Worm (Caenorhabditis elegans) whole organism, L4/young adult: ENCODE data around the gene C23H3.5.

Experiments used
- W03F9.2 ChIP-seq: fragments of 150-350 bp; optimal IDR thresholded peaks from 2 replicates; lab custom pipeline; 2014; ENCODE audit warnings: missing biosample characterization, missing genetic modification characterization
- dao-5 ChIP-seq: sonication (generic microtip); optimal IDR thresholded peaks from 2 replicates; lab custom pipeline; 2016; ENCODE audit warnings: missing genotype, missing genetic modification characterization, moderate library complexity, missing compliant biosample characterization
- him-1 ChIP-seq: sonication (generic microtip); optimal IDR thresholded peaks from 2 replicates; lab custom pipeline; 2016; ENCODE audit warnings: missing genotype, missing genetic modification reagents, missing genetic modification characterization, missing compliant biosample characterization

C23H3.5 gene

ce11 chrII:28283-28682 lies 19.1 kb upstream of the C23H3.5 start, which contains the start of gene F23F1.4:
Gene F23F1.4, minus strand, starts transcription at chrII:28423.
- TF ChIP-seq W03F9.2 = no peak
- TF ChIP-seq him-1 = no peak
- no peak for TF ChIP-seq dao-5 (tag; lab: Kevin White, UChicago)

DNA sequence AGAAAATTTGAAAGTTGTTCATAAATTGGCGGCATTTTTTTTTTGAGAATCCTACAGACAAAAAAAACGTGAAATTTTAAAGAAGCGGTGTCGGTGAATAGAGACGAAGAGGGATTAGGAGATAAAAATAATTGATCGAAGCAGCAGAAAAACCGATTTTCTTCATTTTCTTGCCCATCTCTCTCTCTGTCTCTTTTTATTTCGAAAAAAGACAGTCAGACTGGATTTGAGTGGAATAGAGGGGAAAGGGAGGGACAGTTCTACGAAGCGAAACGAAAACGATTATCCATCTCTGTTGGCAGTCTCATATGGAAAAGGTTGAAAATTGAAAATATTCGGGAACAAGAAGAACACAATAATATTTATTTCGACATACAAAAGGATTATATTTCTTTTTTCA lies 17.8 kb upstream of the C23H3.5 start:
- TF ChIP-seq W03F9.2 (no peak), dao-5 (tag; lab: Kevin White, UChicago) (no peak), him-1 (no peak)

DNA sequence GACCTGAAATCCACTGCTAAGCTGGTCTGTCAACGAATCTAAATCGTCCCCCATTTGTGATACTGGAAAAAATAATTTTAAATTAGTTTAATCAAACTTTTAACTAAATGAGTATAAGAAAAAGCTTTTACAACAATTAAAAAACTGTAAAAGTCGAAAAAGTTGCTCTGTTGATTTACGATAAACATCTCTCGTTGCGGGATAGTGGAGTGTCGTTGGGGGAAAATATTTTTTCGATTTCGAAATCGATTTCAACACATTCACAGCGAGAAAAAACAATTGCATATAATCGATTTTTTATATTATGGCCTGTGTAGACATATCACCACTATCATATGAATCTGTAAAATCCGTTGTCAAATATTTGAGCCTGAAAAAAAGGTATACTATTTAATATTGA lies 15.9 kb upstream of the C23H3.5 start, which contains the start of the genes F23F1.5 and fbxc-54:
F23F1.5 (minus strand) TSS at position 64 of the 400 bp plus-strand sequence.
fbxc-54 (plus strand) TSS at position 199 of the 400 bp plus-strand sequence.
- TF ChIP-seq him-1 (no peak), W03F9.2 (no peak), dao-5 (tag; lab: Kevin White, UChicago) (no peak)

ce11 chrII:33904-34303 lies 13.5 kb upstream of the C23H3.5 start, which contains the start of gene F23F1.2:
Gene F23F1.2, plus strand, starts transcription at chrII:34204.
- no peak for TF ChIP-seq him-1
- TF ChIP-seq W03F9.2 = no peak
- no peak for TF ChIP-seq dao-5 (tag; lab: Kevin White, UChicago)

- TF ChIP-seq dao-5 (tag; lab: Kevin White, UChicago) = no peak
- no peak for TF ChIP-seq W03F9.2
- no peak for TF ChIP-seq him-1
These were observed 10.2 kb upstream of the C23H3.5 start, which contains the start of gene F23F1.6 for ce11 chrII:37213-37612. Gene F23F1.6, minus strand, starts transcription at chrII:37313.

DNA sequence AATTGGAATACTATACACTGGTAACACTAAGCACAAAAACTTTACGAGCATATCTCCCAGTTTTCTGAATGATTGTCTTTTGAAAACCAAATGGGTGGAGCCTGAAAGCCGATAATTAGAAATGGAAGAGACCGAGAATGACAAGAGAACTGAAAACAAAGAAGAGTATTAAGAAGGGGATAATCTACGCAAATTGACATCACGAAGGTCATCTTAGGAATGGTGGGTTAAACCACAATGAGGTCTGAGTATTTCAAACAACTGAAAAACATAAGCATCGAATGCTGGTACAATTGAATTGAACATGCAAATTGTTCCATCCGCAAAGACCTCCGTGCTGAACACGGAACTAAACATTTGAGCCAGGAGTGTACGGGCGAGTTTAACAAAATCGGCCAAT lies 7.9 kb upstream of the C23H3.5 start, which contains the start of gene spp-24:
spp-24 (minus strand) TSS at position 101 of the 400 bp plus-strand sequence.
- TF ChIP-seq him-1 = no peak
- TF ChIP-seq dao-5 (tag; lab: Kevin White, UChicago) = no peak
- TF ChIP-seq W03F9.2 = no peak

- TF ChIP-seq dao-5 (tag; lab: Kevin White, UChicago) (no peak), him-1 (no peak), W03F9.2 (no peak)
These were observed 5.5 kb upstream of the C23H3.5 start, which contains the start of gene F23F1.10 for ce11 chrII:41914-42313. Gene F23F1.10, minus strand, starts transcription at chrII:41982.

DNA sequence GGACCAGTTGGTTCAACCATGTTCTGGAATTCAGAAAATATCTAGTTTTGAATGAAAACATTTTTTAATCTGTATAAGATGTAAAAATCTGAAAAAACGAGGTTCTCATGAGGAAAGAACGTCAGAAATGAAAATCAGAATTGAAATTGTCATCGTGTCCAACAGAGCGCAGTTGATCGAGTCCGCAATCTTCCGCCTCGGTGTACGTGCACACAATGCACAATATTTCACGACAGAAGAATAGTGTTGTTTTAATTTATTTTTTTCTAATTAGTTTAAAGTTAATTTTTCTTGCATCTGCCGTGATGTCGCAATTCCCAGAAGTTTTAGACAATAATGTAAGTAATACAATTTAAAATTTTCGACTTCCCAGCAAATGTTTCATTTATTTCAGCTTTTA lies 3.7 kb upstream of the C23H3.5 start, which contains the start of gene nfyc-1:
nfyc-1 (plus strand) TSS at position 268 of the 400 bp plus-strand sequence.
- TF ChIP-seq him-1 (no peak), W03F9.2 (peak; percentile 79)

- TF ChIP-seq dao-5 (tag; lab: Kevin White, UChicago) (no peak), him-1 (no peak), W03F9.2 (no peak)
These were observed 2.6 kb upstream of the C23H3.5 start, which contains the start of gene rpoa-49 for ce11 chrII:44740-45139. Gene rpoa-49, plus strand, starts transcription at chrII:45040.

- no peak for TF ChIP-seq W03F9.2
- no peak for TF ChIP-seq dao-5 (tag; lab: Kevin White, UChicago)
- TF ChIP-seq him-1 = no peak
These were observed 1.3 kb upstream of the C23H3.5 start, which contains the start of gene rpt-4 for ce11 chrII:46116-46515. Gene rpt-4, minus strand, starts transcription at chrII:46216.

DNA sequence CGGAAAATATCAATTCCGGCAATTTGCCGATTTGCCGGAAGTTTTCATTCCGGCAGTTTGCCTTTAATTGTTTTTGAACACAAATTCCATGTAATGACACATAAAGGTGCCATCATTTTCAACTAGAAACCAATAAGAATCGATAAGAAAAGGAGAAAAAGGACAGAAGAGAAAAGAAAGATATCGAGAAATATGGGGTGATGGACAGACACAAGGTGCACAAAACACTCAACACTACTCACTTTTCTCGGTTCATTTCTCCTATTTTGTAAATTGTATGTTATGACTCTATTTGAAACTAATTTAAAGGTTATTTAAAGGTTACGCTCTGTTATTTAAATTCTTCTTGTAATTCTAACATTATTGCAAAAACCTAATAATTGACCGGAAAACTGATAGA lies 3.5 kb downstream of the C23H3.5 start:
- no peak for TF ChIP-seq him-1
- TF ChIP-seq dao-5 (tag; lab: Kevin White, UChicago) = no peak
- no peak for TF ChIP-seq W03F9.2

ce11 chrII:51352-51751 lies 4.0 kb downstream of the C23H3.5 start, which contains the start of gene sptl-1:
Gene sptl-1, plus strand, starts transcription at chrII:51652.
- no peak for TF ChIP-seq W03F9.2
- TF ChIP-seq dao-5 (tag; lab: Kevin White, UChicago) = no peak
- TF ChIP-seq him-1 = no peak

- TF ChIP-seq him-1 = no peak
- TF ChIP-seq W03F9.2 = no peak
- no peak for TF ChIP-seq dao-5 (tag; lab: Kevin White, UChicago)
These were observed 7.8 kb downstream of the C23H3.5 start, which contains the start of gene tre-5 for ce11 chrII:55204-55603. Gene tre-5, minus strand, starts transcription at chrII:55304.

ce11 chrII:57370-57769 lies 10.0 kb downstream of the C23H3.5 start, which contains the start of gene ascc-1:
Gene ascc-1, plus strand, starts transcription at chrII:57670.
- TF ChIP-seq W03F9.2 = no peak
- no peak for TF ChIP-seq dao-5 (tag; lab: Kevin White, UChicago)
- TF ChIP-seq him-1 = no peak

ce11 chrII:57873-58272 lies 10.5 kb downstream of the C23H3.5 start:
- TF ChIP-seq W03F9.2 (no peak), dao-5 (tag; lab: Kevin White, UChicago) (no peak), him-1 (no peak)

- no peak for TF ChIP-seq dao-5 (tag; lab: Kevin White, UChicago)
- no peak for TF ChIP-seq him-1
- no peak for TF ChIP-seq W03F9.2
These were observed 12.7 kb downstream of the C23H3.5 start for ce11 chrII:60049-60448.
